Worm (Caenorhabditis elegans) whole organism, midembryonic: ENCODE data around the gene phdh-1.

Experiments
- T22C8.4 ChIP-seq: fragments of 200-800 bp; sonication (Bioruptor generic); IDR thresholded peaks from 2 replicates; pipeline ENCODE4 v1.3.6; 2022; ENCODE audit warnings: missing genetic modification characterization, missing compliant biosample characterization
- cog-1 ChIP-seq: sonication (generic microtip); optimal IDR thresholded peaks from 2 replicates; lab custom pipeline; 2016; ENCODE audit warnings: missing genetic modification characterization, missing compliant biosample characterization
- med-1 ChIP-seq: sonication (generic microtip); optimal IDR thresholded peaks from 2 replicates; lab custom pipeline; 2017; ENCODE audit warnings: missing genetic modification characterization, mild to moderate bottlenecking, missing compliant biosample characterization, antibody characterized with exemption, missing genetic modification reagents; ENCODE audit not compliant: insufficient read depth
- ztf-23 ChIP-seq: fragments of 200-800 bp; sonication (Bioruptor generic); IDR thresholded peaks from 2 replicates; pipeline ENCODE4 v1.3.6; 2022; ENCODE audit warnings: missing genetic modification reagents, missing genetic modification characterization, missing compliant biosample characterization

- no peak for TF ChIP-seq med-1 (GFP tag; lab: Kevin White, UChicago)
- no peak for TF ChIP-seq ztf-23 (GFP tag; lab: Robert Waterston, UW)
- TF ChIP-seq T22C8.4 (GFP tag; lab: Robert Waterston, UW), result no peak
- TF ChIP-seq cog-1 (tag; lab: Kevin White, UChicago), result no peak
Measured at ce11 chrII:13637464-13637863, 816 bp downstream of the phdh-1 start.
